Worm (Caenorhabditis elegans): ENCODE data around the gene rol-6.

The rol-6 gene

DNA sequence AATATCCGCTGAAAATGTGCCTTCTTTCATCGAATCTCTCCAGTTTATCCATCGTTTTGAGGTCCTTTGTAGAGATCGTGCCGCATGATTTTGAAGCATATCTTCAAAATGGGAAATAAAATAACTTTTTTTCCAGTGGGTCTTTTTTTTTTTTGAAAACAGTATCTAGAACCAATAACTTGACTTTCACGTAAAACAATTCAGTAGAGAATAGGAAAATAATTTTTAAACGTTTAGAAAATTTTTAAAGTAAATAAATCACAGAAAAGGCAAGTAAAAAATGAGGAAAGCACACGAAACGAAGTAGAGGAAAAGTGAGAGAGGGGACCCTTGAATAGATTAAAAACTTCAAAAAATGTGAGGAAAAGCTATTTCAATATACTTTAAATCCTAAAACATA lies 34.0 kb upstream of the rol-6 start, which contains the start of gene chdh-1:
TSS of gene chdh-1 (minus strand) at position 101 of the 400 bp plus-strand sequence.
- TF ChIP-seq blmp-1 (tag; optimal IDR thresholded peaks at IDR 0.05): no peak
- no peak for TF ChIP-seq lin-13 (tag; optimal IDR thresholded peaks at IDR 0.05)
- TF ChIP-seq nhr-28 (tag; optimal IDR thresholded peaks at IDR 0.05): no peak
- TF ChIP-seq hlh-1 (tag; optimal IDR thresholded peaks at IDR 0.05): no peak

DNA sequence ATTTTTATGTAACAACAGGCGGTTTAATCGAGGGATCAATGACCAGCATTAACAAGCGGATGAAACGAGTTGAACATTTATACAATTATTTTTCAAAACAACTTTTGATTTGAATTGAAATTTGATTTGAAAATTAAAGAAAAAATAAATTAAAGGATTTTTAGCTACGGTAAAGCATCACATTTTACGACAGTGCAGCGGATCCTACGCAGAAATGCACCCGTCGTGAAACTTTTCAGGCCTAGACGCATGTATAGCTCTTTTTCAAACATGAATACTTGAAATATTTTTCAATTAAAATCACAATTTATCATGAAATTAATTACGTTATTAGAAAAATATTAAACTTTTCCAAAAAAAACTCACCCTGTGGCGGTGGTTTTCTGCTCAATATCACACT lies 31.8 kb upstream of the rol-6 start:
- TF ChIP-seq mep-1 (tag; optimal IDR thresholded peaks at IDR 0.05) (no peak), lsy-2 (tag; optimal IDR thresholded peaks at IDR 0.05) (peak; percentile 73)

DNA sequence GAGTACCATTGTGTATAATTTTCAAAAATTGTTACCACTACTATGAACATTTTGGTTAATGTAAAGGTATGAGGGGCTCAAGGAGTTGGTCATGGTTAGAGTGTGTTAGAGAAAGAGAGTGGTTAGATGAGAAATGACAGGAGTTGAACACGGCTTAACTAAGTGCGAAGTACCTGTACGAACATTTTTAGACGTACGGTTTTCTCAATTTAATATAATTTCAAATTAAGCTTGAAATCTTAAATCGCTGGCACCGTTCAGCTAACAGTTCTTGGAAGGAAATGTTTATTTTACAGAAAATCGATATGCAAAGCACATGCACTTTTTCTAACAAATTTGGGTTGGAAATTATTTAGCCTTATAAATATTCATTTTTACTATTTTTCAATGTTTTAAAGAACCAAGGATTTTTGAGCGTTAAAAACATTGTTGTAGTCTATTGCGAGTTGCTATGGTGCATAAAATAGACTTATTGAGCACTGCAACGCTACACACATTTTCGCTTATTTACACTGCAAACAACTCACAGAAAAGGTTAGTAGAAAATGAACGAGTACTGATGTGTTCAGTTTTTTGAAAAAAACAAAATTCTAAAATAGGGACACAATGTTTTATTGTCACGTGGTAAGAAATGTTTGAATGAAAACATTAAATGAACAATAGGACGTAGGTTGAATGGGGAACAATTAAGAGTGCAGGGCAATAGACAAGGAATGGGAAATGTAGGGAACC lies 31.1 kb upstream of the rol-6 start, which contains the start of gene sphk-1:
TSS of gene sphk-1 (minus strand) at position 51 of the 732 bp plus-strand sequence.
- peak; percentile 52 for TF ChIP-seq pha-4 (tag; optimal IDR thresholded peaks at IDR 0.05)
- TF ChIP-seq hlh-1 (tag; optimal IDR thresholded peaks at IDR 0.05): no peak

DNA sequence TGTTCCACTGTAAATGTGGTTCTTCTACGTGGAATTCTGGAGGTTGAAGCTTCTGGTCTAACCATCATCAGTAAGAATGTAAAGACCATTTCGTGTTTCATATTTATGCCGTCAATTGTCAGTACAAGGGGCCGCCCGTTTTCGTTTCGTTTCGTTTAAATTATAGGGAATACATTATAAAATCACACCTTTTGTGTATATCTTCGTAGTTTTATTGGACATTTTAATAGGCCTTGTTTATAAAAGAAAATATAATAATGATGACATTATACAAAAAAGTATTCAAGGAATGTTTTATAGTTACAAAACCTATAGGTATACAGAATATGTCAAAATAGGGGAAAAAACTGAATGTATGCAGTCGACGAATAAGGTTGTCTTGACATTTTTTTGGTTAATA lies 29.1 kb upstream of the rol-6 start, which contains the start of gene ceh-7:
TSS of gene ceh-7 (minus strand) at position 101 of the 400 bp plus-strand sequence.
- no peak for TF ChIP-seq nhr-76 (tag; optimal IDR thresholded peaks at IDR 0.05)

DNA sequence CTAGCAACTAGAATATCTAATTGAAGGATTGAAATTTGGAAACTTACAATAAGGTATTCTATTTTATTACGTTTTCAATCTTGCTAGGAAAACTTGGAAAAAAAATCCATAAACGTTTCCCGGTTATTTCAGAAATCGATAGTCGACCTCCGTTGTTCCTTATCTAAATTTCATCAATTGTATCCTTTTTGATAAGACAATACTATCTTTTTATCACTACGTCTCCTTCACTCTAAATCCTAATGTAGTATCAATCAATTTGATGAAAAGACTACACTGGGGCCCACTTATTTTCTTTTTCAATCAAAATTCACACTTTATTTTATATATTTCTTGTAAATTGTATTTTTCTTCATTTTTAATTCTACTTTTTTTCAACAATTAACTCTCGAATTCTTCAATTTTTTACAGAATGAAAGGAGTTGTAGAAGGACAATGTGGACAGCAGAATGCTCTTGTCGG lies 28.4 kb upstream of the rol-6 start, which contains the start of gene prx-5:
TSS of gene prx-5 (plus strand) at position 412 of the 462 bp plus-strand sequence.
- TF ChIP-seq tbx-8 (GFP tag; optimal IDR thresholded peaks at IDR 0.05) (no peak), flh-1 (GFP tag; optimal IDR thresholded peaks at IDR 0.05) (no peak)

DNA sequence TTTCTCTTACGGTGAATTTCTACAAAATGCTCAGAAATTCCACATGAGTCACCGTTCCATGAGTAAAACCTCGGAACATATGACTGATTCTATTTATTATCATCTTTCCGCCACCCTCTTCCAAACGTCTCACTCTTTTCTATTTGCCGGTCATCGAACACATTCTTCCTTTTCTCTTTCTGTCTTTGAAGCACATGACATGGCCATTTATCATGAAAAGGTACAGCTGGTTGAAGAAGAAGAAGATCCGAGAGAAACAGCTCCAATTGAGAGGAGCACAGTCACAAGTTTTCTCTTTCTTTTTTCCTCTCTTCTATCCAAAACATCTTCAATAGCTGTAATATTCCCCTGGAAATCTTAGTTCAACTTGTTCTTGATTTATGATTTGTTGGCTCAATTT lies 25.8 kb upstream of the rol-6 start, which contains the start of gene cup-16:
TSS of gene cup-16 (plus strand) at position 132 of the 400 bp plus-strand sequence.
- TF ChIP-seq pha-4 (tag; optimal IDR thresholded peaks at IDR 0.05) (no peak), unc-62 (GFP tag; optimal IDR thresholded peaks at IDR 0.05) (peak; percentile 20), unc-120 (tag; optimal IDR thresholded peaks at IDR 0.05; ENCODE audit: poor library complexity, severe bottlenecking) (peak; percentile 3), hlh-1 (tag; optimal IDR thresholded peaks at IDR 0.05) (peak; percentile 35)

DNA sequence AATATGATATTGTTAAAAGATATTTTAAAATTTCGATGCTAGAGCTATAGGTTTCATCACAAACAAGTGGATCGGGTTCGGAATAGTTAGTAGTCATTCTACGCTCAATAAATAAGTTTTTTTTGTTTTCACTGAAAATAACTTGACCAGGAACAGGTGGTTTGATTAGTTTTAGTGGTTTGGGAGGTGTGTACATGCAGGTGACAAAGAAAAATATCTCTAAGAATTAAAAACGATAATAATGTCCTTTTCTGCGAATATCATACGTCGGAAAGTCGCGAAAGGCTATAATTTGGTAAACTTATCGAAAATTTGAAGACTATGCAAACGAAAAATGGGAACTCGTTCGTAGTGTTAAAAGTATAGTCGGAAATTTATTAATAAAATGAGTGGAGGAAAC lies 22.5 kb upstream of the rol-6 start, which contains the start of gene srg-15:
TSS of gene srg-15 (minus strand) at position 101 of the 400 bp plus-strand sequence.
- TF ChIP-seq tbx-8 (GFP tag; optimal IDR thresholded peaks at IDR 0.05) (no peak), mab-5 (tag; optimal IDR thresholded peaks at IDR 0.05) (no peak)

DNA sequence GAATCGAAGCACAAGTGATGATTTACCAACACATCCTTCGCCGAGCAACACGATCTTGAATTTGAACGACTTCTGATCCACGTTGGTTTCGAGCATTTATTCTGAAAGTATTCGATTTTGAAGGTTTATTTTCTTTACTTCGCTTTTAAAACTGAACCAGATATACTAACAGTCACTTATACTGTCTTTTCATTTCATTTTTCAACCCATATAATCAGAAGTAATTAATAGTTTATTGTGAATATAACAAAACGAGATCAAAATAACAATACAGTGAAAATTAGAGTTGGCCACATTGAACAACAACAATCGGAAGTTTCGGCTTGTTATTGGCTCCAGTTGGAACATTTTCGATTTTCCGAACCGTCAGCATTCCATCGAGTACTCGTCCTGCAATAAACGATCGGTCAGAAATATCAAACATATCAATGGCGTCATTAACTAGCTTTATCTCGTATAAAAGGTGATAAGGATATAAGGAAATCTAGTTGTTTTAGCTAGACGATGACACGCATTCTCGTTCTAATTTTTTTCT lies 17.9 kb upstream of the rol-6 start, which contains the start of the genes rab-21 and T01B7.13:
TSS of gene rab-21 (minus strand) at position 101 of the 535 bp plus-strand sequence.
TSS of gene T01B7.13 (plus strand) at position 485 of the 535 bp plus-strand sequence.
- TF ChIP-seq mep-1 (tag; optimal IDR thresholded peaks at IDR 0.05) (no peak), nhr-2 (tag; optimal IDR thresholded peaks at IDR 0.05) (no peak), tbx-8 (GFP tag; optimal IDR thresholded peaks at IDR 0.05) (no peak), drap-1 (GFP tag; optimal IDR thresholded peaks at IDR 0.05) (no peak), blmp-1 (tag; optimal IDR thresholded peaks at IDR 0.05) (no peak), nhr-76 (tag; optimal IDR thresholded peaks at IDR 0.05) (no peak), M03D4.4 (tag; optimal IDR thresholded peaks at IDR 0.05) (no peak), unc-62 (GFP tag; optimal IDR thresholded peaks at IDR 0.05) (no peak), sptf-1 (tag; optimal IDR thresholded peaks at IDR 0.05) (no peak), pha-4 (tag; optimal IDR thresholded peaks at IDR 0.05) (no peak), flh-1 (GFP tag; optimal IDR thresholded peaks at IDR 0.05) (no peak), ceh-43 (GFP tag; optimal IDR thresholded peaks at IDR 0.05) (no peak), cnd-1 (tag; optimal IDR thresholded peaks at IDR 0.05) (no peak), ceh-39 (tag; optimal IDR thresholded peaks at IDR 0.05) (no peak), unc-120 (tag; optimal IDR thresholded peaks at IDR 0.05; ENCODE audit: poor library complexity, severe bottlenecking) (no peak), mab-5 (tag; optimal IDR thresholded peaks at IDR 0.05) (no peak), lsy-2 (tag; optimal IDR thresholded peaks at IDR 0.05) (no peak), unc-39 (tag; optimal IDR thresholded peaks at IDR 0.05) (no peak), nhr-28 (tag; optimal IDR thresholded peaks at IDR 0.05) (no peak)
